Worm (Caenorhabditis elegans): ENCODE results near the gene nhr-100.

DNA sequence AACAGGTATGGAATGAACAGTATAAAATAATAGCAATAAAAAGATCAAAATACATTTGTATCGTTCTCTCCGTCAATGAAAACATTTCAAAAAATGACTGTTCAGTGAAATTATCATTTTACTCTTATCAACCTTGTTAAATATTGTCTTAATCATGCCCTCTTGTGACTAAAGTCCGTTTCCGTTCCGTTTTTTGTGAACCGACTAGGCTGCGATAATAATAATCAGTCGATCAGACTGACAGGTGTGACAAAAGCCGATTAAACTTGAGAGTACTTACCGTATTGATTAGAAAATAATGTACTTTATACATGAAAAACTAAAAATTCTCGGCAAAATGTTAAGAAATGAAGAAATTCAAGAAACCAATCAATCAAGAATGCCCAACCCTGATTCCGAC, 46.0 kb upstream of the nhr-100 start, which contains the start of gene ins-7:
- no peak for TF ChIP-seq dao-5 (tag; optimal IDR thresholded peaks at IDR 0.05)
- no peak for TF ChIP-seq him-1 (tag; optimal IDR thresholded peaks at IDR 0.05)
- no peak for TF ChIP-seq W03F9.2 (tag; optimal IDR thresholded peaks at IDR 0.05)
